Worm (Caenorhabditis elegans) whole organism, L4 larva: ENCODE measurements around the gene cyk-1.

Experiments used
- Y5F2A.4 ChIP-seq: fragments of 200-800 bp; sonication (Bioruptor generic); optimal IDR thresholded peaks from 2 replicates; lab custom pipeline; 2018; ENCODE audit warnings: mild to moderate bottlenecking, missing genetic modification characterization, missing compliant biosample characterization
- daf-19 ChIP-seq: fragments of 200-800 bp; sonication (Bioruptor generic); conservative IDR thresholded peaks from 2 replicates; pipeline ENCODE4 v1.3.6; 2022; ENCODE audit warnings: missing genetic modification characterization, missing compliant biosample characterization
- dve-1 ChIP-seq: sonication (generic microtip); optimal IDR thresholded peaks from 2 replicates; lab custom pipeline; 2017; ENCODE audit warnings: antibody characterized with exemption, mild to moderate bottlenecking, missing genetic modification characterization, missing compliant biosample characterization; ENCODE audit not compliant: insufficient read depth
- lin-13 ChIP-seq: fragments of 150-350 bp; optimal IDR thresholded peaks from 2 replicates; lab custom pipeline; 2014; ENCODE audit warnings: missing biosample characterization, missing genetic modification reagents, missing genetic modification characterization
- lsy-2 ChIP-seq, 2 experiments: fragments of 150-350 bp in 1 of 2; sonication (generic microtip) in 1 of 2; optimal IDR thresholded peaks; 2 replicates each; lab custom pipeline; 2014 to 2017; ENCODE audit warnings: missing biosample characterization in 2 of 2, missing genetic modification characterization in 2 of 2
- nhr-11 ChIP-seq: fragments of 150-350 bp; optimal IDR thresholded peaks from 2 replicates; lab custom pipeline; 2014; ENCODE audit warnings: missing biosample characterization, missing genetic modification characterization
- nhr-237 ChIP-seq: sonication (generic microtip); optimal IDR thresholded peaks from 2 replicates; lab custom pipeline; 2017; ENCODE audit warnings: missing biosample characterization, missing genetic modification characterization
- tra-1 ChIP-seq: fragments of 200-800 bp; sonication (Bioruptor generic); IDR thresholded peaks from 2 replicates; pipeline ENCODE4 v1.3.6; 2022; ENCODE audit warnings: missing genetic modification reagents, missing genetic modification characterization, missing compliant biosample characterization
- ztf-11 ChIP-seq: fragments of 150-350 bp; optimal IDR thresholded peaks from 2 replicates; lab custom pipeline; 2014; ENCODE audit warnings: missing biosample characterization, missing genetic modification characterization

ce11 chrIII:7063061-7063460, 34.1 kb upstream of the cyk-1 start:
- TF ChIP-seq nhr-237 (no peak), daf-19 (GFP tag; lab: Robert Waterston, UW) (no peak), tra-1 (GFP tag; lab: Robert Waterston, UW) (no peak), nhr-11 (no peak), lin-13 (GFP tag; lab: Kevin White, UChicago) (no peak), Y5F2A.4 (GFP tag; lab: Kevin White, UChicago) (no peak), ztf-11 (tag; lab: Kevin White, UChicago) (no peak), dve-1 (tag; lab: Kevin White, UChicago) (no peak), lsy-2 (tag; optimal IDR thresholded peaks at IDR 0.05; lab: Kevin White, UChicago) (no peak)
